Worm (Caenorhabditis elegans) whole organism, L4/young adult: ENCODE data around the gene spig-1.

Experiments
- dao-5 ChIP-seq: sonication (generic microtip); optimal IDR thresholded peaks from 2 replicates; lab custom pipeline; 2016; ENCODE audit warnings: missing genotype, missing genetic modification characterization, moderate library complexity, missing compliant biosample characterization
- him-1 ChIP-seq: sonication (generic microtip); optimal IDR thresholded peaks from 2 replicates; lab custom pipeline; 2016; ENCODE audit warnings: missing genotype, missing genetic modification reagents, missing genetic modification characterization, missing compliant biosample characterization

DNA sequence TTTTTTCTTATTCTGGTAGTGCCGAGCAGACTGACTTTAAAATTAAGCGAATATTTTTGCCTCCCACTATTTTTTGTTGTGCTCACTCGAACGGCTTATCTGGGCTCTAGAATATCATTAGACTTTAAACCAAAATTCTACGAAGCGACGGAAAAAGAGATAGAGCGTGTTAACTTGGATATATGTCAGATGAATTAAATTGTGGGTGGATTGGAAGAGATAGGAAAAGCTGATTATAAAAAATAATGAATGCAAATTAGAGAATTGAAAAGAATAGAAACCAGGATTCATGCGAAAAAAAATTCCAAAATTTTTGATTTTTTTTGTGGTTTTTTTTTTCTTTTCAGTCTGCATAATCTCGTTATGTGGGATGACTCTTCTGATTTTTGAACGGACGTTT, 29.7 kb upstream of the spig-1 start, which contains the start of gene F20A1.4:
- TF ChIP-seq him-1 (tag; lab: Kevin White, UChicago) (no peak), dao-5 (tag; lab: Kevin White, UChicago) (no peak)
